Worm (Caenorhabditis elegans) whole organism, dauer: ENCODE results near the gene F55E10.1.

Experiments used
- unc-62 ChIP-seq: sonication (generic microtip); optimal IDR thresholded peaks from 2 replicates; lab custom pipeline; 2017; ENCODE audit warnings: missing biosample characterization, missing genetic modification reagents, missing genetic modification characterization

Gene F55E10.1

ce11 chrX:8346248-8346647 is 4.5 kb downstream of the F55E10.1 start, which contains the start of gene drd-5:
TSS of gene drd-5 (minus strand) at chrX:8346348.
- TF ChIP-seq unc-62 (GFP tag; lab: Kevin White, UChicago): no peak

ce11 chrX:8350984-8351383 is 9.2 kb downstream of the F55E10.1 start, which contains the start of gene npr-28:
TSS of gene npr-28 (minus strand) at chrX:8351084.
- TF ChIP-seq unc-62 (GFP tag; lab: Kevin White, UChicago): no peak

- TF ChIP-seq unc-62 (GFP tag; lab: Kevin White, UChicago): no peak
Observed at ce11 chrX:8354284-8354784, 12.6 kb downstream of the F55E10.1 start.

ce11 chrX:8355350-8355749 is 13.6 kb downstream of the F55E10.1 start:
- TF ChIP-seq unc-62 (GFP tag; lab: Kevin White, UChicago): no peak

- TF ChIP-seq unc-62 (GFP tag; lab: Kevin White, UChicago): no peak
Observed at ce11 chrX:8356305-8356704, 14.5 kb downstream of the F55E10.1 start.

- no peak for TF ChIP-seq unc-62 (GFP tag; lab: Kevin White, UChicago)
Observed at ce11 chrX:8362379-8362778, 20.6 kb downstream of the F55E10.1 start.

ce11 chrX:8367553-8367952 is 25.8 kb downstream of the F55E10.1 start, which contains the start of gene F40B5.2:
TSS of gene F40B5.2 (plus strand) at chrX:8367853.
- no peak for TF ChIP-seq unc-62 (GFP tag; lab: Kevin White, UChicago)

- TF ChIP-seq unc-62 (GFP tag; lab: Kevin White, UChicago): no peak
Observed at ce11 chrX:8368210-8368609, 26.4 kb downstream of the F55E10.1 start.

ce11 chrX:8371906-8372305 is 30.1 kb downstream of the F55E10.1 start, which contains the start of gene nep-15:
TSS of gene nep-15 (plus strand) at chrX:8372206.
- TF ChIP-seq unc-62 (GFP tag; lab: Kevin White, UChicago): no peak

ce11 chrX:8378312-8378711 is 36.5 kb downstream of the F55E10.1 start, which contains the start of gene tbc-18:
TSS of gene tbc-18 (plus strand) at chrX:8378557.
- no peak for TF ChIP-seq unc-62 (GFP tag; lab: Kevin White, UChicago)

ce11 chrX:8381651-8382050 is 39.9 kb downstream of the F55E10.1 start:
- no peak for TF ChIP-seq unc-62 (GFP tag; lab: Kevin White, UChicago)

ce11 chrX:8384642-8385181 is 42.9 kb downstream of the F55E10.1 start, which contains the start of gene F41D9.2:
TSS of gene F41D9.2 (minus strand) at chrX:8384945.
- TF ChIP-seq unc-62 (GFP tag; lab: Kevin White, UChicago): no peak

ce11 chrX:8386068-8386851 is 44.5 kb downstream of the F55E10.1 start:
- no peak for TF ChIP-seq unc-62 (GFP tag; lab: Kevin White, UChicago)

- no peak for TF ChIP-seq unc-62 (GFP tag; lab: Kevin White, UChicago)
Observed at ce11 chrX:8390508-8390907, 48.7 kb downstream of the F55E10.1 start.

- TF ChIP-seq unc-62 (GFP tag; lab: Kevin White, UChicago): no peak
Observed at ce11 chrX:8391505-8391904, 49.7 kb downstream of the F55E10.1 start.
